Fruit fly (Drosophila melanogaster) whole organism, embryonic: ENCODE measurements around the gene nmdyn-D6.

ENCODE experiments used
- Hr78 ChIP-seq, 2 experiments: fragments of 200-800 bp in 1 of 2; fragments of >200 bp in 1 of 2; sonication (Bioruptor generic) in 1 of 2; optimal IDR thresholded peaks; 2 replicates each; lab custom pipeline; 2017 to 2019; ENCODE audit warnings: missing biosample characterization in 2 of 2, missing genetic modification characterization in 2 of 2, mild to moderate bottlenecking in 1 of 2, moderate library complexity in 1 of 2
- luna ChIP-seq: fragments of 200-800 bp; sonication (Bioruptor generic); optimal IDR thresholded peaks from 2 replicates; lab custom pipeline; 2016; ENCODE audit warnings: missing biosample characterization, missing genetic modification characterization

- TF ChIP-seq luna = no peak
- no peak for TF ChIP-seq Hr78 (GFP tag; optimal IDR thresholded peaks at IDR 0.05; lab: Kevin White, UChicago)
These were observed 45.9 kb downstream of the nmdyn-D6 start for dm6 chrX:14629411-14629810.
